Fruit fly (Drosophila melanogaster) whole organism, embryonic: ENCODE results near the gene Fum1.

ENCODE experiments used
- CG14860 ChIP-seq: fragments of 200-800 bp; sonication (Bioruptor generic); IDR thresholded peaks from 3 replicates; pipeline ENCODE4 v1.3.6; 2022; ENCODE audit warnings: missing biosample characterization, missing genetic modification characterization; ENCODE audit not compliant: partially characterized antibody
- CG15011 ChIP-seq: fragments of 200-800 bp; sonication (Bioruptor generic); optimal IDR thresholded peaks from 3 replicates; lab custom pipeline; 2018; ENCODE audit warnings: missing biosample characterization, mild to moderate bottlenecking, missing genetic modification characterization
- CG15269 ChIP-seq: fragments of 200-800 bp; sonication (Bioruptor generic); optimal IDR thresholded peaks from 2 replicates; lab custom pipeline; 2018; ENCODE audit warnings: missing biosample characterization, mild to moderate bottlenecking, missing genetic modification characterization, moderate library complexity
- CG16815 ChIP-seq: fragments of 200-800 bp; sonication (Bioruptor generic); optimal IDR thresholded peaks from 3 replicates; lab custom pipeline; 2017; ENCODE audit warnings: missing biosample characterization, mild to moderate bottlenecking, missing genetic modification characterization
- CG9215 ChIP-seq: fragments of 200-800 bp; sonication (Bioruptor generic); IDR thresholded peaks from 2 replicates; pipeline ENCODE4 v1.3.6; 2022; ENCODE audit warnings: missing biosample characterization, missing genetic modification characterization
- CTCF ChIP-seq: fragments of 200-800 bp; sonication (Bioruptor generic); optimal IDR thresholded peaks from 2 replicates; lab custom pipeline; 2017; ENCODE audit warnings: missing biosample characterization, mild to moderate bottlenecking, missing genetic modification characterization, moderate library complexity
- Dip3 ChIP-seq: fragments of 200-800 bp; sonication (Bioruptor generic); optimal IDR thresholded peaks from 3 replicates; lab custom pipeline; 2016; ENCODE audit warnings: missing biosample characterization, missing genetic modification characterization
- Nf-YC ChIP-seq: fragments of 200-800 bp; optimal IDR thresholded peaks from 3 replicates; lab custom pipeline; 2019; ENCODE audit warnings: missing biosample characterization, mild to moderate bottlenecking, missing genetic modification characterization, moderate library complexity
- Sry-β ChIP-seq: fragments of 200-800 bp; sonication (Bioruptor generic); optimal IDR thresholded peaks from 2 replicates; lab custom pipeline; 2018; ENCODE audit warnings: missing biosample characterization, mild to moderate bottlenecking, missing genetic modification characterization, moderate library complexity
- bigmax ChIP-seq: fragments of 200-800 bp; sonication (Bioruptor generic); optimal IDR thresholded peaks from 2 replicates; lab custom pipeline; 2018; ENCODE audit warnings: missing biosample characterization, mild to moderate bottlenecking, missing genetic modification characterization
- dm ChIP-seq: fragments of 200-800 bp; sonication (Bioruptor generic); optimal IDR thresholded peaks from 3 replicates; lab custom pipeline; 2016; ENCODE audit warnings: missing biosample characterization, missing genetic modification characterization
- hb ChIP-seq: fragments of 200-800 bp; sonication (Bioruptor generic); IDR thresholded peaks from 3 replicates; pipeline ENCODE4 v1.3.6; 2022; ENCODE audit warnings: missing biosample characterization, missing genetic modification characterization; ENCODE audit not compliant: partially characterized antibody
- nerfin-2 ChIP-seq: fragments of 200-800 bp; sonication (Bioruptor generic); IDR thresholded peaks from 2 replicates; pipeline ENCODE4 v1.3.6; 2022; ENCODE audit warnings: missing biosample characterization, missing genetic modification characterization; ENCODE audit not compliant: partially characterized antibody
- tll ChIP-seq, 2 experiments: fragments of 200-800 bp in 1 of 2; fragments of >200 bp in 1 of 2; sonication (Bioruptor generic) in 1 of 2; optimal IDR thresholded peaks; 2 replicates each; lab custom pipeline; 2017 to 2019; ENCODE audit warnings: missing biosample characterization in 2 of 2, missing genetic modification characterization in 2 of 2, mild to moderate bottlenecking in 1 of 2, moderate library complexity in 1 of 2

DNA sequence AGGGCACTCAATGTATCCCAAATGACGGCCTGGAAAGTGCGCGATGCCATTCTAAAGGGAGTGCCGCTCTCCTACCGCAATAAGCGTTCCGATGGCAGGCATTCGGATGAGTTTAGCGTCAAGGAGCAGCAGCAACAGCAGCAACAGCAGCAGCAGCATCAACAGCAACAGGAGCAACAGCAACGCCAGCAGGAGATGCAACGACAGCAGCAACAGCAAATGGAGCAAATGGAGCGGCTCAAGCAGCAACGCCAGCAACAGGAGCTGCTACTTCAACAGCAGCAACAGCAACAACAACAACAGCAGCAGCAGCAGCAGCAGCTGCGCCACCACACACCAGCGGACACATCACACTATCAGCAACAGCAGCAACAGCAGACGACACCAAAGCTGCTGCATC is 37.9 kb downstream of the Fum1 start:
- TF ChIP-seq CG16815 (no peak), tll (GFP tag; optimal IDR thresholded peaks at IDR 0.05; lab: Kevin White, UChicago) (no peak), Dip3 (GFP tag; lab: Kevin White, UChicago) (no peak), dm (GFP tag; lab: Kevin White, UChicago) (no peak), CTCF (no peak), hb (GFP tag; lab: Robert Waterston, UW) (no peak), CG15011 (GFP tag; lab: Kevin White, UChicago) (no peak), CG9215 (GFP tag; lab: Robert Waterston, UW) (no peak), Nf-YC (tag; lab: Kevin White, UChicago) (no peak), bigmax (no peak), CG14860 (GFP tag; lab: Robert Waterston, UW) (no peak), Sry-β (GFP tag; lab: Kevin White, UChicago) (no peak), nerfin-2 (GFP tag; lab: Robert Waterston, UW) (no peak), CG15269 (no peak)
